Fruit fly (Drosophila melanogaster): Measurements from ENCODE around the gene Rpn7.

The Rpn7 gene

dm6 chr3R:22432200-22432804 lies 29.6 kb downstream of the Rpn7 start:
- TF ChIP-seq CG4328 (GFP tag; optimal IDR thresholded peaks at IDR 0.05) (no peak), CG3838 (GFP tag; optimal IDR thresholded peaks at IDR 0.05) (no peak), grn (GFP tag; optimal IDR thresholded peaks at IDR 0.05) (peak; percentile 79), ase (GFP tag; IDR thresholded peaks at IDR 0.05) (no peak), CG15269 (tag; optimal IDR thresholded peaks at IDR 0.05) (peak; percentile 77), run (tag; optimal IDR thresholded peaks at IDR 0.05) (no peak), Scr (GFP tag; IDR thresholded peaks at IDR 0.05; ENCODE audit: partially characterized antibody) (no peak), jumu (GFP tag; optimal IDR thresholded peaks at IDR 0.05) (no peak), ftz-f1 (GFP tag; optimal IDR thresholded peaks at IDR 0.05) (no peak), CG16813 (GFP tag; IDR thresholded peaks at IDR 0.05; ENCODE audit: partially characterized antibody) (no peak), CG12391 (tag; optimal IDR thresholded peaks at IDR 0.05) (no peak), nau (GFP tag; optimal IDR thresholded peaks at IDR 0.05) (no peak), oc (tag; optimal IDR thresholded peaks at IDR 0.05) (peak; percentile 79), CG11093 (GFP tag; IDR thresholded peaks at IDR 0.05) (no peak), sob (GFP tag; IDR thresholded peaks at IDR 0.05) (no peak), zen (tag; optimal IDR thresholded peaks at IDR 0.05) (no peak), sim (GFP tag; IDR thresholded peaks at IDR 0.05) (no peak), Neu2 (GFP tag; optimal IDR thresholded peaks at IDR 0.05; ENCODE audit: borderline replicate concordance) (no peak), Awh (GFP tag; IDR thresholded peaks at IDR 0.05) (peak; percentile 70), CG18599 (GFP tag; optimal IDR thresholded peaks at IDR 0.05) (no peak), Dbx (GFP tag; IDR thresholded peaks at IDR 0.05) (no peak), CG10274 (GFP tag; optimal IDR thresholded peaks at IDR 0.05) (no peak), tup (GFP tag; optimal IDR thresholded peaks at IDR 0.05) (no peak), Usf (GFP tag; optimal IDR thresholded peaks at IDR 0.05) (no peak), abd-A (tag; optimal IDR thresholded peaks at IDR 0.05) (peak; percentile 96), CG4820 (GFP tag; optimal IDR thresholded peaks at IDR 0.05) (no peak), E2f1 (GFP tag; IDR thresholded peaks at IDR 0.05) (no peak), grau (tag; optimal IDR thresholded peaks at IDR 0.05) (no peak), zfh1 (GFP tag; IDR thresholded peaks at IDR 0.05) (no peak), Hr78 (GFP tag; optimal IDR thresholded peaks at IDR 0.05) (peak in 1 of 2 experiments; percentile 82), tll (GFP tag; optimal IDR thresholded peaks at IDR 0.05) (no peak), CG14710 (tag; optimal IDR thresholded peaks at IDR 0.05) (no peak), chif (GFP tag; optimal IDR thresholded peaks at IDR 0.05) (no peak), MESR4 (GFP tag; optimal IDR thresholded peaks at IDR 0.05) (no peak), CG11695 (GFP tag; IDR thresholded peaks at IDR 0.05) (no peak), sug (tag; optimal IDR thresholded peaks at IDR 0.05) (no peak), wor (GFP tag; IDR thresholded peaks at IDR 0.05) (no peak), CG3065 (GFP tag; optimal IDR thresholded peaks at IDR 0.05) (no peak), onecut (GFP tag; IDR thresholded peaks at IDR 0.05) (no peak), CG16815 (GFP tag; optimal IDR thresholded peaks at IDR 0.05) (no peak), zfh2 (GFP tag; optimal IDR thresholded peaks at IDR 0.05) (no peak), CG9215 (GFP tag; IDR thresholded peaks at IDR 0.05) (no peak), CG15073 (GFP tag; optimal IDR thresholded peaks at IDR 0.05) (no peak), Hr3 (GFP tag; optimal IDR thresholded peaks at IDR 0.05) (no peak), CG17829 (tag; optimal IDR thresholded peaks at IDR 0.05) (no peak), bsh (GFP tag; optimal IDR thresholded peaks at IDR 0.05) (no peak), Bgb (GFP tag; IDR thresholded peaks at IDR 0.05; ENCODE audit: partially characterized antibody) (no peak), Xrp1 (GFP tag; IDR thresholded peaks at IDR 0.05) (no peak), CG7786 (GFP tag; optimal IDR thresholded peaks at IDR 0.05) (no peak), Ravus (GFP tag; IDR thresholded peaks at IDR 0.05) (no peak)
